Fruit fly (Drosophila melanogaster): ENCODE results near the gene Vti1a.

DNA sequence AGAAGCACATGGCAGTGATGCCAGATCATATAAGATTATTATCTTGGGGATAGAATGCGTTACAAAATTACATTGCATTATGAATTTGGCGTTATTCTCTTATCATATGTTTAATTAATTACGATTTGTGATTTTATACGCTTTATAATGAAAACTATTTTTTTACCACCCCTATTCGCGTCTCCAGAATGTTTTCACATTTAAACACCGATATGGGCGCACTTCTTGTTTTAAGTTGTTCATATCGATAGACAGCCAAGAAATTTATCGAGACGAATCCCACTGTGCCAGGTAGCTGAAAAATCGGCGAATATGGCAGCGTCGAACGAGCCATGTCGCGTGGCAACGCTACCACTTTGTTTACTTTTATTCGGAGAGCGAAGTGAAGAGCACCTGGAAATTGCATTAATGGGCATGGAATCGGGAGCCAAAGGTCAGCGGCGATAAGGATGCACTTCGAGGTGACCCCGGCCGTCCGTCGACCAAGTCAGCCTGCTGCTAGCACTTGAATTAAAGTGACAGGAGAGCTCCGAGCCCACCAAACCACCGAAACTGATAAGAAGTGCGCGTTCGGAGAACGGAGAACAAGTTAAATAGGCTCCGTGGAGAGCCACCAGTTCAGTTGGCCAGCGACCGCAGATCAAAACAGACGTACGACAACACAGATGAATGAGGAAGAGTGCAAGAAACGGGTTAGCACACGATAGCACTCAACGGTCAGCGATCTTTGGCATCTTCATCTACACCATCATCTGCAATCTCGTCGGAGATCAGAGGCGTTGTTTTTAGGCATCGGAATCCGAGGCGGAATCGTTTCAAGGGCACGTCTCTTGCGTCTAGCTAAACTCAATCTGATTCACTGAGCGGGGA, 44.3 kb downstream of the Vti1a start, which contains the start of gene Gale:
- TF ChIP-seq sv (GFP tag; optimal IDR thresholded peaks at IDR 0.05) (no peak), OdsH (GFP tag; optimal IDR thresholded peaks at IDR 0.05) (no peak), lola (GFP tag; optimal IDR thresholded peaks at IDR 0.05) (no peak), pan (optimal IDR thresholded peaks at IDR 0.05) (no peak), woc (GFP tag; optimal IDR thresholded peaks at IDR 0.05) (no peak), CrebA (GFP tag; optimal IDR thresholded peaks at IDR 0.05; ENCODE audit: borderline replicate concordance) (no peak), ey (GFP tag; optimal IDR thresholded peaks at IDR 0.05) (no peak), Dif (GFP tag; optimal IDR thresholded peaks at IDR 0.05; ENCODE audit: partially characterized antibody) (peak; percentile 68), br (GFP tag; optimal IDR thresholded peaks at IDR 0.05) (no peak), foxo (GFP tag; optimal IDR thresholded peaks at IDR 0.05) (no peak)
